Worm (Caenorhabditis elegans) whole organism, L3 larva: ENCODE data around the gene ZK262.9.
"Not testable (repeated sequence)": the region's sequence is repeated elsewhere in the genome, so short reads cannot be mapped to it uniquely, and the experiment has no call there.

Experiments
- R02D3.7 ChIP-seq: fragments of 150-350 bp; optimal IDR thresholded peaks from 2 replicates; lab custom pipeline; 2014; ENCODE audit warnings: missing biosample characterization, missing genetic modification characterization
- ZK546.5 ChIP-seq: sonication (generic microtip); optimal IDR thresholded peaks from 2 replicates; lab custom pipeline; 2017; ENCODE audit warnings: missing biosample characterization, missing genetic modification characterization
- ama-1 ChIP-seq: fragments of 150-350 bp; optimal IDR thresholded peaks from 2 replicates; lab custom pipeline; 2018
- ceh-16 ChIP-seq: sonication (generic microtip); optimal IDR thresholded peaks from 2 replicates; lab custom pipeline; 2017; ENCODE audit warnings: missing biosample characterization, missing genetic modification characterization
- ceh-28 ChIP-seq: fragments of 150-350 bp; optimal IDR thresholded peaks from 2 replicates; lab custom pipeline; 2014; ENCODE audit warnings: missing biosample characterization, missing genetic modification reagents, missing genetic modification characterization
- ceh-9 ChIP-seq: sonication (generic microtip); optimal IDR thresholded peaks from 2 replicates; lab custom pipeline; 2018; ENCODE audit warnings: missing biosample characterization, missing genetic modification characterization
- egl-5 ChIP-seq: fragments of 150-350 bp; optimal IDR thresholded peaks from 2 replicates; lab custom pipeline; 2017; ENCODE audit warnings: missing biosample characterization, missing genetic modification reagents, missing genetic modification characterization, inconsistent platforms
- elt-1 ChIP-seq: fragments of 150-350 bp; optimal IDR thresholded peaks from 2 replicates; lab custom pipeline; 2014; ENCODE audit warnings: missing biosample characterization, missing genetic modification characterization
- elt-2 ChIP-seq: sonication (generic microtip); optimal IDR thresholded peaks from 2 replicates; lab custom pipeline; 2016; ENCODE audit warnings: missing genetic modification reagents, mild to moderate bottlenecking, missing genetic modification characterization, missing compliant biosample characterization
- elt-3 ChIP-seq, 3 experiments: fragments of 150-350 bp in 1 of 3; sonication (generic microtip) in 2 of 3; optimal IDR thresholded peaks; 2 replicates in 2 of 3; 4 replicates in 1 of 3; lab custom pipeline; 2014 to 2017; ENCODE audit warnings: missing biosample characterization in 3 of 3, missing genetic modification characterization in 3 of 3
- eor-1 ChIP-seq, 2 experiments: fragments of 150-350 bp; optimal IDR thresholded peaks; 2 replicates each; lab custom pipeline; 2014 to 2018; ENCODE audit warnings: missing biosample characterization in 2 of 2, missing genetic modification characterization in 2 of 2
- fkh-10 ChIP-seq: sonication (generic microtip); optimal IDR thresholded peaks from 2 replicates; lab custom pipeline; 2017; ENCODE audit warnings: missing biosample characterization, missing genetic modification reagents, missing genetic modification characterization
- fkh-2 ChIP-seq: fragments of 150-350 bp; optimal IDR thresholded peaks from 2 replicates; lab custom pipeline; 2014; ENCODE audit warnings: missing biosample characterization, missing genetic modification reagents, missing genetic modification characterization
- fos-1 ChIP-seq: fragments of 150-350 bp; optimal IDR thresholded peaks from 2 replicates; lab custom pipeline; 2014; ENCODE audit warnings: missing biosample characterization, missing genetic modification characterization
- hmg-11 ChIP-seq: sonication (generic microtip); optimal IDR thresholded peaks from 2 replicates; lab custom pipeline; 2016; ENCODE audit warnings: missing genetic modification characterization, missing compliant biosample characterization
- jun-1 ChIP-seq: fragments of 150-350 bp; optimal IDR thresholded peaks from 2 replicates; lab custom pipeline; 2014; ENCODE audit warnings: missing biosample characterization, missing genetic modification reagents, missing genetic modification characterization
- lin-15B ChIP-seq: fragments of 150-350 bp; optimal IDR thresholded peaks from 2 replicates; lab custom pipeline; 2014; ENCODE audit warnings: missing biosample characterization, missing genetic modification characterization
- mdl-1 ChIP-seq: fragments of 150-350 bp; optimal IDR thresholded peaks from 2 replicates; lab custom pipeline; 2014; ENCODE audit warnings: missing biosample characterization, missing genetic modification characterization
- mml-1 ChIP-seq: fragments of 150-350 bp; sonication (generic microtip); optimal IDR thresholded peaks from 3 replicates; lab custom pipeline; 2014; ENCODE audit warnings: missing biosample characterization, missing genetic modification characterization
- nfya-1 ChIP-seq: sonication (generic microtip); optimal IDR thresholded peaks from 2 replicates; lab custom pipeline; 2017; ENCODE audit warnings: missing genetic modification characterization, mild to moderate bottlenecking, missing compliant biosample characterization, antibody characterized with exemption, moderate library complexity; ENCODE audit not compliant: insufficient read depth
- nhr-11 ChIP-seq: fragments of 150-350 bp; optimal IDR thresholded peaks from 2 replicates; lab custom pipeline; 2014; ENCODE audit warnings: missing biosample characterization, missing genetic modification characterization
- nhr-237 ChIP-seq: fragments of 150-350 bp; optimal IDR thresholded peaks from 2 replicates; lab custom pipeline; 2014; ENCODE audit warnings: missing biosample characterization, missing genetic modification characterization
- nhr-25 ChIP-seq: sonication (generic microtip); optimal IDR thresholded peaks from 2 replicates; lab custom pipeline; 2017; ENCODE audit warnings: missing biosample characterization, missing genetic modification characterization
- nhr-28 ChIP-seq: fragments of 150-350 bp; optimal IDR thresholded peaks from 2 replicates; lab custom pipeline; 2014; ENCODE audit warnings: missing biosample characterization, missing genetic modification characterization
- nhr-43 ChIP-seq: sonication (generic microtip); optimal IDR thresholded peaks from 2 replicates; lab custom pipeline; 2016; ENCODE audit warnings: mild to moderate bottlenecking, missing genetic modification characterization, missing compliant biosample characterization; ENCODE audit not compliant: poor library complexity, severe bottlenecking
- nhr-67 ChIP-seq: fragments of 150-350 bp; optimal IDR thresholded peaks from 2 replicates; lab custom pipeline; 2014; ENCODE audit warnings: missing biosample characterization, missing genetic modification characterization
- nhr-76 ChIP-seq: fragments of 150-350 bp; sonication (generic microtip); optimal IDR thresholded peaks from 5 replicates; lab custom pipeline; 2014; ENCODE audit warnings: missing biosample characterization, missing genetic modification characterization
- nhr-77 ChIP-seq: fragments of 150-350 bp; optimal IDR thresholded peaks from 2 replicates; lab custom pipeline; 2014; ENCODE audit warnings: missing biosample characterization, missing genetic modification characterization
- pha-4 ChIP-seq: fragments of 150-350 bp; optimal IDR thresholded peaks from 2 replicates; lab custom pipeline; 2014; ENCODE audit warnings: missing biosample characterization, missing genetic modification reagents, missing genetic modification characterization
- sea-2 ChIP-seq: fragments of 150-350 bp; sonication (generic microtip); optimal IDR thresholded peaks from 4 replicates; lab custom pipeline; 2014; ENCODE audit warnings: missing biosample characterization, missing genetic modification reagents, missing genetic modification characterization
- skn-1 ChIP-seq: fragments of 150-350 bp; optimal IDR thresholded peaks from 2 replicates; lab custom pipeline; 2014; ENCODE audit warnings: missing biosample characterization, missing genetic modification characterization
- snpc-4 ChIP-seq: fragments of 150-350 bp; optimal IDR thresholded peaks from 2 replicates; lab custom pipeline; 2014; ENCODE audit warnings: missing biosample characterization, missing genetic modification characterization
- tbx-2 ChIP-seq: sonication (generic microtip); optimal IDR thresholded peaks from 2 replicates; lab custom pipeline; 2016; ENCODE audit warnings: mild to moderate bottlenecking, missing genetic modification characterization, missing compliant biosample characterization
- unc-62 ChIP-seq: fragments of 150-350 bp; sonication (generic microtip); optimal IDR thresholded peaks from 4 replicates; lab custom pipeline; 2014; ENCODE audit warnings: missing biosample characterization, missing genetic modification reagents, missing genetic modification characterization
- zag-1 ChIP-seq: fragments of 150-350 bp; optimal IDR thresholded peaks from 2 replicates; lab custom pipeline; 2014; ENCODE audit warnings: missing biosample characterization, missing genetic modification characterization
- ztf-11 ChIP-seq: fragments of 150-350 bp; optimal IDR thresholded peaks from 2 replicates; lab custom pipeline; 2014; ENCODE audit warnings: missing biosample characterization, missing genetic modification characterization
- ztf-4 ChIP-seq: fragments of 150-350 bp; optimal IDR thresholded peaks from 2 replicates; lab custom pipeline; 2014; ENCODE audit warnings: missing biosample characterization, missing genetic modification characterization

The ZK262.9 gene

DNA sequence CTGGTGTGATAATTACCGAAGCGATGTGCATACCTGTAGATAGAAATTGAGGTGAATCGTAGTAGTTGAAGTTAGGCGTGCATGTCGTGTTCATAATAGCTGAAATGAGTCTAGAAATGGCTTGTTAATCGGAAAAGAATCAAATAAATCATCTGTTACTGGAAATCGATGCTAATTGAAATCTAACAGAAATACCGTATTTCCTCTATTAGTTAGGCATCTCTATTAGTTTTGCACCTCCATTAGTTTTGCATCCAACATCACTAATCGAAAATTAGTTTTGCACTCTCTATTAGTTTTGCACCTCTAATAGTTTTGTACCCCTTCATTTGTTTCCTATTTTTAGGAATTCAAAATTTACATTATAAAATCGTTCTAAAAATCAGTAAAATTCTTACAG lies 34.8 kb upstream of the ZK262.9 start, which contains the start of gene srh-209:
Gene srh-209 (minus strand): TSS at position 101 of the 400 bp plus-strand sequence.
- TF ChIP-seq mdl-1 (tag; lab: Kevin White, UChicago); ceh-16 (tag; lab: Kevin White, UChicago); nhr-77: not testable (repeated sequence)

ce11 chrV:18410142-18410541 lies 29.4 kb upstream of the ZK262.9 start, which contains the start of gene srh-207:
srh-207 (minus strand) TSS chrV:18410242.
- TF ChIP-seq lin-15B (tag; lab: Kevin White, UChicago), result no peak
- no peak for TF ChIP-seq tbx-2
- no peak for TF ChIP-seq sea-2 (GFP tag; lab: Kevin White, UChicago)
- no peak for TF ChIP-seq nhr-28 (tag; lab: Kevin White, UChicago)
- no peak for TF ChIP-seq nhr-76 (tag; lab: Kevin White, UChicago)
- no peak for TF ChIP-seq ztf-11 (tag; lab: Kevin White, UChicago)
- no peak for TF ChIP-seq ceh-16 (tag; lab: Kevin White, UChicago)
- TF ChIP-seq mml-1 (tag; lab: Kevin White, UChicago), result no peak
- no peak for TF ChIP-seq elt-1
- no peak for TF ChIP-seq ceh-28 (tag; lab: Kevin White, UChicago)
- TF ChIP-seq elt-2 (tag; lab: Kevin White, UChicago), result no peak
- TF ChIP-seq jun-1, result no peak

ce11 chrV:18412351-18412750 lies 27.2 kb upstream of the ZK262.9 start:
- TF ChIP-seq fkh-10 (GFP tag; lab: Kevin White, UChicago) (no peak), elt-2 (tag; lab: Kevin White, UChicago) (peak; percentile 14), tbx-2 (no peak)

- TF ChIP-seq fkh-10 (GFP tag; lab: Kevin White, UChicago) (no peak), pha-4 (peak; percentile 9), zag-1 (tag; lab: Kevin White, UChicago) (no peak)
Measured at ce11 chrV:18412887-18413286, 26.7 kb upstream of the ZK262.9 start, which contains the start of gene ZK262.2. ZK262.2 (minus strand) TSS chrV:18412987.

DNA sequence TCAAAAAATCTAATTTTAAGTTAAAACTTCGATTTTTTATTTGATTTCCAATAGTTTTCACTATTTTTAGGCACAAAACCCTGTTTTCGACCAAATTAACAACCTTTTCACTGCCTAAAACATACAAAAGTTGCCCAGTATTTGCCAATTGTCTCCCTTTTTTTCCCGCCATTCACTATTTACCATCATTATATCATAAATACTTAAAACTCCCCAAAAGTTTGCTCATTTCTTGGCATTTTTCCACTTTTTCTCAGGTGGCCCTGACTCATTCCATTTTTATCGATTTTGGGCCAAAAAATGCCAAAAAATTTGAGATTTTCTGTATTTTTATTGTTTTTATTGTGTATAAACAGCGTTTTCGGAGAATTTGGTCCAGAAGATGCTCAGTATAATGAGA lies 25.5 kb upstream of the ZK262.9 start, which contains the start of gene txt-8:
Gene txt-8 (plus strand): TSS at position 301 of the 400 bp plus-strand sequence.
- no peak for TF ChIP-seq unc-62 (GFP tag; lab: Kevin White, UChicago)
- peak; percentile 1 for TF ChIP-seq pha-4

DNA sequence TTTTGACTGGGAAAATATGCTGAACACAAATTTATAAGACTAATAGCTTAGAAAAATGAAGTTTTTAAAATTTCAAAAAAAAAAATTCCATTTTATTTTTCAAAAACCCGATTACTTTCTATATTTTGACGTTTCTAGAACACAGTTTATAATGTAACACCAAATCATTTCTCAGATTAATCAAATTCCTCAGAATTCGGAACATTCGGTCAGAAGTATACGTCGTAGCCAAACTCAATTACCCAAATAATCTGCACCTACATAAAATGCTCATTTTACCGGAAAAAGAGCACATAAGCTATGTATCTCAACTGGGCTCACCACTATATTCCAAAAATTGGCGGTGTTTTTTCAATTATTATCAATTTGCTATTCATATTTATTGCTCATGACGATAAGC lies 18.8 kb upstream of the ZK262.9 start, which contains the start of gene srj-26:
Gene srj-26 (plus strand): TSS at position 301 of the 400 bp plus-strand sequence.
- TF ChIP-seq nhr-77 (no peak), pha-4 (no peak), snpc-4 (tag; lab: Kevin White, UChicago) (no peak), skn-1 (tag; lab: Kevin White, UChicago) (no peak), nhr-11 (tag; lab: Kevin White, UChicago) (no peak), lin-15B (tag; lab: Kevin White, UChicago) (no peak), fkh-2 (tag; lab: Kevin White, UChicago) (no peak), fos-1 (tag; lab: Kevin White, UChicago) (no peak), hmg-11 (tag; lab: Kevin White, UChicago) (no peak), ceh-16 (tag; lab: Kevin White, UChicago) (no peak), R02D3.7 (tag; lab: Kevin White, UChicago) (no peak), tbx-2 (no peak), mdl-1 (tag; lab: Kevin White, UChicago) (no peak), nhr-43 (tag; lab: Kevin White, UChicago) (no peak), egl-5 (tag; lab: Kevin White, UChicago) (no peak), nhr-76 (tag; lab: Kevin White, UChicago) (no peak), nhr-67 (tag; lab: Kevin White, UChicago) (no peak)

DNA sequence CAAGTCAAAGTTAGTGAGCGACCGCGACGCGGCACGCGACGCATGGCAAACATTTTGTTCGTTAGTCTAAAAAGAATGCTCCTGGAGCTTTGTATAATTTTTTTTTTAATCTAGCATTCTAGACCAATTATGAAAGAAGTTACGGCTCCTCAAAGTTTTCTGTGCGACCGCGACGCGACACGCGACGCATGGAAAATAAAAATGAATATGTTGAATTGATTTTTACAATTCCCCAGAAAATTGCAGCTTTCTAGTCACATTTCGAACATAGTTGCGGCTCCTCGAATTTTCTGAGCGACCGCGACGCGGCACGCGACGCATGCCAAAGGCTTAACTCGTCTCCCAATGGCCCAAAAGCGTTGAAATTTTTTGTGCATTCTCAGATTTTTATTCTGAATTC lies 15.1 kb upstream of the ZK262.9 start, which contains the start of gene ZK262.4:
Gene ZK262.4 (minus strand): TSS at position 101 of the 400 bp plus-strand sequence.
- TF ChIP-seq unc-62 (GFP tag; lab: Kevin White, UChicago) (no peak), jun-1 (no peak), fkh-2 (tag; lab: Kevin White, UChicago) (no peak), ztf-4 (tag; lab: Kevin White, UChicago) (no peak), R02D3.7 (tag; lab: Kevin White, UChicago) (no peak), hmg-11 (tag; lab: Kevin White, UChicago) (no peak), ZK546.5 (tag; lab: Kevin White, UChicago) (no peak), nhr-25 (tag; lab: Kevin White, UChicago) (no peak), nfya-1 (tag; lab: Kevin White, UChicago) (no peak), ceh-9 (no peak), nhr-237 (tag; lab: Kevin White, UChicago) (no peak), eor-1 (tag; optimal IDR thresholded peaks at IDR 0.05; lab: Kevin White, UChicago) (no peak), mdl-1 (tag; lab: Kevin White, UChicago) (no peak), elt-3 (tag; optimal IDR thresholded peaks at IDR 0.05; lab: Kevin White, UChicago) (no peak), egl-5 (tag; lab: Kevin White, UChicago) (no peak), ama-1 (lab: Kevin White, UChicago) (no peak)
- TF ChIP-seq, all 47 proteins: peak for 0
